Worm (Caenorhabditis elegans) whole organism, midembryonic: ENCODE results near the gene F53C3.6.

ENCODE experiments used
- T22C8.4 ChIP-seq: fragments of 200-800 bp; sonication (Bioruptor generic); IDR thresholded peaks from 2 replicates; pipeline ENCODE4 v1.3.6; 2022; ENCODE audit warnings: missing genetic modification characterization, missing compliant biosample characterization
- cog-1 ChIP-seq: sonication (generic microtip); optimal IDR thresholded peaks from 2 replicates; lab custom pipeline; 2016; ENCODE audit warnings: missing genetic modification characterization, missing compliant biosample characterization
- klf-2 ChIP-seq: fragments of 200-800 bp; sonication (Bioruptor generic); conservative IDR thresholded peaks from 2 replicates; pipeline ENCODE4 v1.3.6; 2022; ENCODE audit warnings: missing genetic modification reagents, missing genetic modification characterization, missing compliant biosample characterization
- ztf-23 ChIP-seq: fragments of 200-800 bp; sonication (Bioruptor generic); IDR thresholded peaks from 2 replicates; pipeline ENCODE4 v1.3.6; 2022; ENCODE audit warnings: missing genetic modification reagents, missing genetic modification characterization, missing compliant biosample characterization
- ztf-29 ChIP-seq: fragments of 200-800 bp; sonication (Bioruptor generic); IDR thresholded peaks from 2 replicates; pipeline ENCODE4 v1.3.6; 2022; ENCODE audit warnings: missing genetic modification reagents, missing genetic modification characterization, missing compliant biosample characterization

DNA sequence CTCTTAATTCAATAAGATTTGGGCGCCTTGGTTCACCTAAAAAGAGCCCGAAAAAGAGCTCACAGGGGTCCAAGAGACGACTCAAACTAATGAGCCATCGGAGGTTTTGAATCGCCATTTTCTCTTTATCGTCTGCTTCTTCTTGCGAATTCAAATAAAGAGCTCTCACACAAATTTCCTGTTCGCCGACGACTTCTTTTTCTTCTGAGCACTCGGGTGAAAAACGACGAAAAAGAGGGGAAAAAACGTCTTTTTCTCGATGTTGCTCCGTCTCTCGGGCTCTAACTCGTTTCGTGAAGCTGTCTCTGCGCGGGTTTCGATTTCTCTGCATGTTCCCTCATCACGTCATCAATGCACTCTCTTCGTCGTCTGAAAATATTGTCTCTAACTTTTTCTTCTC is 50.6 kb downstream of the F53C3.6 start:
- TF ChIP-seq ztf-23 (GFP tag; lab: Robert Waterston, UW) (no peak), cog-1 (tag; lab: Kevin White, UChicago) (no peak), T22C8.4 (no peak), klf-2 (no peak), ztf-29 (GFP tag; lab: Robert Waterston, UW) (no peak)
